Worm (Caenorhabditis elegans) whole organism, L4 larva: ENCODE results near the gene F07G11.2.
A peak's percentile ranks its signal among the peaks of the same experiment; 100 is the strongest.
"Not testable (repeated sequence)": the region's sequence is repeated elsewhere in the genome, so short reads cannot be mapped to it uniquely, and the experiment has no call there.

Experiments used
- R02D3.7 ChIP-seq: fragments of 150-350 bp; sonication (generic microtip); optimal IDR thresholded peaks from 3 replicates; lab custom pipeline; 2014; ENCODE audit warnings: missing biosample characterization, missing genetic modification characterization
- ZK546.5 ChIP-seq, 2 experiments: sonication (generic microtip); optimal IDR thresholded peaks; 2 replicates each; lab custom pipeline; 2017; ENCODE audit warnings: missing biosample characterization in 2 of 2, missing genetic modification characterization in 2 of 2
- aha-1 ChIP-seq: fragments of 150-350 bp; peaks from one replicate; lab custom pipeline; 2014; ENCODE audit warnings: missing biosample characterization, missing genetic modification characterization
- ceh-32 ChIP-seq: sonication (generic microtip); optimal IDR thresholded peaks from 2 replicates; lab custom pipeline; 2016; ENCODE audit warnings: mild to moderate bottlenecking, missing genetic modification characterization, missing compliant biosample characterization; ENCODE audit not compliant: poor library complexity
- ces-1 ChIP-seq: fragments of 150-350 bp; sonication (generic microtip); optimal IDR thresholded peaks from 4 replicates; lab custom pipeline; 2014; ENCODE audit warnings: missing biosample characterization, missing genetic modification reagents, missing genetic modification characterization
- daf-8 ChIP-seq: fragments of 200-800 bp; sonication (Bioruptor generic); IDR thresholded peaks from 2 replicates; pipeline ENCODE4 v1.3.6; 2022; ENCODE audit warnings: missing genetic modification characterization, missing compliant biosample characterization
- dmd-6 ChIP-seq: fragments of 200-800 bp; sonication (Bioruptor generic); IDR thresholded peaks from 2 replicates; pipeline ENCODE4 v1.3.6; 2022; ENCODE audit warnings: missing genetic modification reagents, missing genetic modification characterization, missing compliant biosample characterization
- dmd-8 ChIP-seq: fragments of 200-800 bp; sonication (Bioruptor generic); IDR thresholded peaks from 2 replicates; pipeline ENCODE4 v1.3.6; 2022; ENCODE audit warnings: missing genetic modification characterization, missing compliant biosample characterization
- duxl-1 ChIP-seq: sonication (generic microtip); optimal IDR thresholded peaks from 2 replicates; lab custom pipeline; 2016; ENCODE audit warnings: mild to moderate bottlenecking, missing genetic modification characterization, moderate library complexity, missing compliant biosample characterization; ENCODE audit not compliant: poor library complexity
- fos-1 ChIP-seq: fragments of 150-350 bp; optimal IDR thresholded peaks from 2 replicates; lab custom pipeline; 2014; ENCODE audit warnings: missing biosample characterization, missing genetic modification characterization
- hif-1 ChIP-seq, 2 experiments: sonication (generic microtip); optimal IDR thresholded peaks; 2 replicates each; lab custom pipeline; 2016 to 2017; ENCODE audit warnings: missing compliant biosample characterization in 2 of 2, missing genetic modification characterization in 2 of 2, missing genetic modification reagents in 2 of 2, missing genotype in 2 of 2, mild to moderate bottlenecking in 1 of 2
- hlh-30 ChIP-seq: sonication (generic microtip); optimal IDR thresholded peaks from 2 replicates; lab custom pipeline; 2017; ENCODE audit warnings: antibody characterized with exemption, mild to moderate bottlenecking, missing genetic modification characterization, missing compliant biosample characterization; ENCODE audit not compliant: insufficient read depth
- jun-1 ChIP-seq: fragments of 150-350 bp; optimal IDR thresholded peaks from 2 replicates; lab custom pipeline; 2014; ENCODE audit warnings: missing biosample characterization, missing genetic modification reagents, missing genetic modification characterization
- lin-38 ChIP-seq: fragments of 200-800 bp; sonication (Bioruptor generic); IDR thresholded peaks from 2 replicates; pipeline ENCODE4 v1.3.6; 2022; ENCODE audit warnings: missing genetic modification reagents, missing genetic modification characterization, missing compliant biosample characterization
- lsy-2 ChIP-seq, 2 experiments: fragments of 150-350 bp in 1 of 2; sonication (generic microtip) in 1 of 2; optimal IDR thresholded peaks; 2 replicates each; lab custom pipeline; 2014 to 2017; ENCODE audit warnings: missing biosample characterization in 2 of 2, missing genetic modification characterization in 2 of 2
- madf-5 ChIP-seq, 2 experiments: fragments of 200-800 bp; sonication (Bioruptor generic); IDR thresholded peaks; 2 replicates each; pipeline ENCODE4 v1.3.6; 2022; ENCODE audit warnings: missing compliant biosample characterization in 2 of 2, missing genetic modification characterization in 2 of 2
- mep-1 ChIP-seq: fragments of 150-350 bp; sonication (generic microtip); optimal IDR thresholded peaks from 3 replicates; lab custom pipeline; 2014; ENCODE audit warnings: missing biosample characterization, missing genetic modification characterization
- mxl-2 ChIP-seq: fragments of 200-800 bp; sonication (Bioruptor generic); conservative IDR thresholded peaks from 2 replicates; pipeline ENCODE4 v1.3.6; 2022; ENCODE audit warnings: missing genetic modification reagents, missing genetic modification characterization, missing compliant biosample characterization
- mxl-3 ChIP-seq: fragments of 200-800 bp; sonication (Bioruptor generic); optimal IDR thresholded peaks from 2 replicates; lab custom pipeline; 2018; ENCODE audit warnings: mild to moderate bottlenecking, missing genetic modification characterization, missing compliant biosample characterization
- nhr-102 ChIP-seq: sonication (generic microtip); optimal IDR thresholded peaks from 2 replicates; lab custom pipeline; 2016; ENCODE audit warnings: mild to moderate bottlenecking, missing genetic modification characterization, moderate library complexity, missing compliant biosample characterization
- nhr-111 ChIP-seq: fragments of 200-800 bp; sonication (Bioruptor generic); optimal IDR thresholded peaks from 2 replicates; lab custom pipeline; 2018; ENCODE audit warnings: mild to moderate bottlenecking, missing genetic modification characterization, missing compliant biosample characterization
- nhr-237 ChIP-seq: sonication (generic microtip); optimal IDR thresholded peaks from 2 replicates; lab custom pipeline; 2017; ENCODE audit warnings: missing biosample characterization, missing genetic modification characterization
- nhr-41 ChIP-seq: fragments of 200-800 bp; sonication (Bioruptor generic); IDR thresholded peaks from 2 replicates; pipeline ENCODE4 v1.3.6; 2022; ENCODE audit warnings: missing genetic modification reagents, missing genetic modification characterization, missing compliant biosample characterization
- nhr-6 ChIP-seq: fragments of 150-350 bp; optimal IDR thresholded peaks from 2 replicates; lab custom pipeline; 2014; ENCODE audit warnings: missing biosample characterization, missing genetic modification characterization
- nhr-76 ChIP-seq: fragments of 150-350 bp; optimal IDR thresholded peaks from 2 replicates; lab custom pipeline; 2014; ENCODE audit warnings: missing biosample characterization, missing genetic modification characterization
- pha-4 ChIP-seq, 2 experiments: fragments of 150-350 bp in 1 of 2; fragments of 200-800 bp in 1 of 2; sonication (Bioruptor generic) in 1 of 2; IDR thresholded peaks in 1 of 2; optimal IDR thresholded peaks in 1 of 2; 2 replicates each; pipeline versions ENCODE4 v1.3.6 to Lab custom; 2014 to 2022; ENCODE audit warnings: missing genetic modification characterization in 2 of 2, missing genetic modification reagents in 2 of 2, missing biosample characterization in 1 of 2, missing compliant biosample characterization in 1 of 2
- skn-1 ChIP-seq: fragments of 150-350 bp; optimal IDR thresholded peaks from 2 replicates; lab custom pipeline; 2014; ENCODE audit warnings: missing biosample characterization, missing genetic modification characterization
- snpc-1.2 ChIP-seq: fragments of 200-800 bp; sonication (Bioruptor generic); IDR thresholded peaks from 2 replicates; pipeline ENCODE4 v1.3.6; 2022; ENCODE audit warnings: missing genetic modification reagents, missing genetic modification characterization, missing compliant biosample characterization
- tag-97 ChIP-seq: fragments of 200-800 bp; sonication (Bioruptor generic); IDR thresholded peaks from 2 replicates; pipeline ENCODE4 v1.3.6; 2022; ENCODE audit warnings: missing genetic modification characterization, missing compliant biosample characterization
- unc-39 ChIP-seq: sonication (generic microtip); optimal IDR thresholded peaks from 2 replicates; lab custom pipeline; 2017; ENCODE audit warnings: missing biosample characterization, missing genetic modification characterization
- unc-62 ChIP-seq, 3 experiments: fragments of 150-350 bp in 1 of 3; sonication (generic microtip); optimal IDR thresholded peaks in 2 of 3; peaks in 1 of 3; 1 replicate in 1 of 3; 2 replicates in 2 of 3; lab custom pipeline; 2014 to 2017; ENCODE audit warnings: missing biosample characterization in 3 of 3, missing genetic modification characterization in 3 of 3, missing genetic modification reagents in 3 of 3, missing genotype in 1 of 3
- zag-1 ChIP-seq: fragments of 150-350 bp; optimal IDR thresholded peaks from 2 replicates; lab custom pipeline; 2014; ENCODE audit warnings: missing biosample characterization, missing genetic modification characterization

F07G11.2 gene

ce11 chrV:7332253-7332652 lies 27.6 kb downstream of the F07G11.2 start, which contains the start of gene F10G2.1:
TSS of gene F10G2.1 (plus strand) at chrV:7332553.
- peak in 1 of 2 experiments; percentile 43 for TF ChIP-seq unc-62 (GFP tag; optimal IDR thresholded peaks at IDR 0.05 in 1 of 2; lab: Kevin White, UChicago)
- no peak for TF ChIP-seq unc-62 (tag; optimal IDR thresholded peaks at IDR 0.05; lab: Kevin White, UChicago)
- peak; percentile 72 for TF ChIP-seq aha-1 (tag; lab: Kevin White, UChicago)
- TF ChIP-seq jun-1 (tag; lab: Kevin White, UChicago), result no peak
- no peak for TF ChIP-seq pha-4 (GFP tag; IDR thresholded peaks at IDR 0.05; lab: Robert Waterston, UW)
- TF ChIP-seq pha-4 (tag; optimal IDR thresholded peaks at IDR 0.05; lab: Kevin White, UChicago), result no peak
- TF ChIP-seq dmd-6, result no peak

- TF ChIP-seq lin-38; nhr-111 (GFP tag; lab: Kevin White, UChicago); lsy-2 (tag; optimal IDR thresholded peaks at IDR 0.05; lab: Kevin White, UChicago): not testable (repeated sequence)
Observed at ce11 chrV:7337218-7337617, 32.6 kb downstream of the F07G11.2 start, which contains the start of gene F10G2.7. TSS of gene F10G2.7 (minus strand) at chrV:7337318.

- TF ChIP-seq aha-1 (tag; lab: Kevin White, UChicago), result no peak
- no peak for TF ChIP-seq dmd-8
- no peak for TF ChIP-seq ces-1 (GFP tag; lab: Kevin White, UChicago)
- no peak for TF ChIP-seq snpc-1.2 (GFP tag; lab: Robert Waterston, UW)
- TF ChIP-seq tag-97 (GFP tag; lab: Robert Waterston, UW), result no peak
- TF ChIP-seq hif-1 (tag; optimal IDR thresholded peaks at IDR 0.05; lab: Kevin White, UChicago), result no peak
- TF ChIP-seq skn-1, result no peak
- TF ChIP-seq madf-5 (GFP tag; IDR thresholded peaks at IDR 0.05; lab: Robert Waterston, UW), result no peak
- no peak for TF ChIP-seq nhr-76 (tag; lab: Kevin White, UChicago)
Observed at ce11 chrV:7339831-7340230, 35.2 kb downstream of the F07G11.2 start, which contains the start of gene srh-187. TSS of gene srh-187 (minus strand) at chrV:7339931.

- no peak for TF ChIP-seq fos-1 (tag; lab: Kevin White, UChicago)
- no peak for TF ChIP-seq mxl-3
- TF ChIP-seq daf-8 (GFP tag; lab: Robert Waterston, UW), result no peak
- no peak for TF ChIP-seq hif-1 (tag; optimal IDR thresholded peaks at IDR 0.05; lab: Kevin White, UChicago)
- TF ChIP-seq R02D3.7, result no peak
- TF ChIP-seq madf-5 (GFP tag; IDR thresholded peaks at IDR 0.05; lab: Robert Waterston, UW), result no peak
- no peak for TF ChIP-seq hlh-30
- no peak for TF ChIP-seq duxl-1 (tag; lab: Kevin White, UChicago)
- TF ChIP-seq nhr-6 (tag; lab: Kevin White, UChicago), result no peak
- TF ChIP-seq ceh-32 (tag; lab: Kevin White, UChicago), result no peak
- TF ChIP-seq nhr-237 (tag; lab: Kevin White, UChicago), result no peak
- TF ChIP-seq mxl-2 (GFP tag; lab: Robert Waterston, UW), result no peak
Observed at ce11 chrV:7341942-7342341, 37.3 kb downstream of the F07G11.2 start, which contains the start of the genes nhr-263 and nhr-148. TSS of gene nhr-263 (minus strand) at chrV:7342042. TSS of gene nhr-148 (plus strand) at chrV:7342156.

ce11 chrV:7343522-7343921 lies 38.9 kb downstream of the F07G11.2 start, which contains the start of gene srh-244:
TSS of gene srh-244 (plus strand) at chrV:7343822.
- TF ChIP-seq unc-62 (GFP tag; optimal IDR thresholded peaks at IDR 0.05 in 1 of 2; lab: Kevin White, UChicago), result peak in 1 of 2 experiments; percentile 62
- no peak for TF ChIP-seq unc-62 (tag; optimal IDR thresholded peaks at IDR 0.05; lab: Kevin White, UChicago)
- no peak for TF ChIP-seq ZK546.5 (tag; optimal IDR thresholded peaks at IDR 0.05; lab: Kevin White, UChicago)
- TF ChIP-seq mep-1, result no peak
- TF ChIP-seq nhr-41 (GFP tag; lab: Robert Waterston, UW), result no peak
- TF ChIP-seq nhr-6 (tag; lab: Kevin White, UChicago), result no peak
- TF ChIP-seq, all 104 proteins: peak for 1

ce11 chrV:7345494-7345893 lies 40.9 kb downstream of the F07G11.2 start, which contains the start of gene nhr-147:
TSS of gene nhr-147 (plus strand) at chrV:7345794.
- not testable (repeated sequence) for TF ChIP-seq unc-39, zag-1, nhr-102 (tag; lab: Kevin White, UChicago)
